Fruit fly (Drosophila melanogaster): ENCODE measurements around the gene CG8260.

Gene CG8260

dm6 chrX:15762723-15763122 is 6.6 kb downstream of the CG8260 start, which contains the start of gene Polr3A (continued):
- TF ChIP-seq CG16813 (GFP tag; IDR thresholded peaks at IDR 0.05; ENCODE audit: partially characterized antibody) (peak; percentile 63), vnd (GFP tag; IDR thresholded peaks at IDR 0.05; ENCODE audit: partially characterized antibody) (0 out of 3 replicates have a peak, but pooled peaks have one; percentile 25), Elba2 (GFP tag; optimal IDR thresholded peaks at IDR 0.05) (peak; percentile 96), CG10366 (GFP tag; IDR thresholded peaks at IDR 0.05) (no peak), Bgb (GFP tag; IDR thresholded peaks at IDR 0.05; ENCODE audit: partially characterized antibody) (peak; percentile 70), stwl (tag; optimal IDR thresholded peaks at IDR 0.05) (peak; percentile 48), CG1233 (GFP tag; optimal IDR thresholded peaks at IDR 0.05) (no peak), row (GFP tag; IDR thresholded peaks at IDR 0.05) (peak; percentile 7; the same call in 1 of the 3 replicates), HmgZ (tag; optimal IDR thresholded peaks at IDR 0.05) (peak; percentile 11), CG13287 (GFP tag; IDR thresholded peaks at IDR 0.05; ENCODE audit: partially characterized antibody) (peak; percentile 75), ato (GFP tag; IDR thresholded peaks at IDR 0.05; ENCODE audit: partially characterized antibody) (peak; percentile 49)

- no peak for TF ChIP-seq knrl (GFP tag; IDR thresholded peaks at IDR 0.05; ENCODE audit: partially characterized antibody)
- peak; percentile 89 for TF ChIP-seq exex (tag; optimal IDR thresholded peaks at IDR 0.05)
These were observed 10.3 kb downstream of the CG8260 start, which contains the start of gene CG8952 for dm6 chrX:15766395-15766866. TSS of gene CG8952 (minus strand) at chrX:15766445.

- TF ChIP-seq her (GFP tag; optimal IDR thresholded peaks at IDR 0.05): no peak
- no peak for TF ChIP-seq pum (GFP tag; optimal IDR thresholded peaks at IDR 0.05)
- no peak for TF ChIP-seq Deaf1 (tag; optimal IDR thresholded peaks at IDR 0.05)
- TF ChIP-seq grau (tag; optimal IDR thresholded peaks at IDR 0.05): no peak
- TF ChIP-seq dati (GFP tag; IDR thresholded peaks at IDR 0.05): no peak
- TF ChIP-seq CG12391 (tag; optimal IDR thresholded peaks at IDR 0.05): no peak
- TF ChIP-seq CG31441 (GFP tag; IDR thresholded peaks at IDR 0.05): no peak
- TF ChIP-seq kni (GFP tag; optimal IDR thresholded peaks at IDR 0.05): no peak
- TF ChIP-seq gfzf (GFP tag; optimal IDR thresholded peaks at IDR 0.05): peak; percentile 52
- TF ChIP-seq Atf6 (GFP tag; IDR thresholded peaks at IDR 0.05): no peak
- TF ChIP-seq da (GFP tag; optimal IDR thresholded peaks at IDR 0.05): no peak
- no peak for TF ChIP-seq Side (GFP tag; optimal IDR thresholded peaks at IDR 0.05)
- peak; percentile 33 for TF ChIP-seq pzg (GFP tag; optimal IDR thresholded peaks at IDR 0.05)
- no peak for TF ChIP-seq CG4328 (GFP tag; optimal IDR thresholded peaks at IDR 0.05)
- TF ChIP-seq nmo (GFP tag; optimal IDR thresholded peaks at IDR 0.05): no peak
- TF ChIP-seq pho (GFP tag; optimal IDR thresholded peaks at IDR 0.05): no peak
- TF ChIP-seq ash1 (GFP tag; optimal IDR thresholded peaks at IDR 0.05): no peak
- TF ChIP-seq gsb-n (tag; optimal IDR thresholded peaks at IDR 0.05): no peak
- peak; percentile 77 for TF ChIP-seq Dp (GFP tag; optimal IDR thresholded peaks at IDR 0.05)
- no peak for TF ChIP-seq CG33557 (GFP tag; optimal IDR thresholded peaks at IDR 0.05)
- no peak for TF ChIP-seq sens-2 (GFP tag; IDR thresholded peaks at IDR 0.05)
- peak; percentile 59 for TF ChIP-seq CG30020 (tag; optimal IDR thresholded peaks at IDR 0.05)
- TF ChIP-seq CG6813 (GFP tag; optimal IDR thresholded peaks at IDR 0.05): no peak
- TF ChIP-seq CG15514 (GFP tag; optimal IDR thresholded peaks at IDR 0.05): no peak
- TF ChIP-seq CG10462 (GFP tag; optimal IDR thresholded peaks at IDR 0.05): no peak
- TF ChIP-seq Atf3 (GFP tag; optimal IDR thresholded peaks at IDR 0.05): no peak
- no peak for TF ChIP-seq Sry-β (GFP tag; optimal IDR thresholded peaks at IDR 0.05)
- no peak for TF ChIP-seq az2 (GFP tag; optimal IDR thresholded peaks at IDR 0.05)
- no peak for TF ChIP-seq HLHmδ (GFP tag; optimal IDR thresholded peaks at IDR 0.05)
- no peak for TF ChIP-seq CG1233 (GFP tag; optimal IDR thresholded peaks at IDR 0.05)
- TF ChIP-seq corto (GFP tag; optimal IDR thresholded peaks at IDR 0.05): no peak
- peak; percentile 93 for TF ChIP-seq pfk (GFP tag; optimal IDR thresholded peaks at IDR 0.05)
- no peak for TF ChIP-seq Mad (GFP tag; optimal IDR thresholded peaks at IDR 0.05)
- TF ChIP-seq CG10959 (GFP tag; IDR thresholded peaks at IDR 0.05): no peak
- no peak for TF ChIP-seq MESR4 (GFP tag; optimal IDR thresholded peaks at IDR 0.05)
These were observed 13.3 kb downstream of the CG8260 start, which contains the start of gene CG33172 for dm6 chrX:15769457-15769856. TSS of gene CG33172 (plus strand) at chrX:15769664.
